Worm (Caenorhabditis elegans) whole organism, young adult: Measurements from ENCODE around the gene pmp-1.
A peak's percentile ranks its signal among the peaks of the same experiment; 100 is the strongest.

Experiments used
- F23B12.7 ChIP-seq: sonication (generic microtip); optimal IDR thresholded peaks from 2 replicates; lab custom pipeline; 2017; ENCODE audit warnings: missing genetic modification characterization, mild to moderate bottlenecking, missing compliant biosample characterization, antibody characterized with exemption, moderate library complexity; ENCODE audit not compliant: insufficient read depth
- F37B4.10 ChIP-seq: fragments of 200-800 bp; sonication (Bioruptor generic); IDR thresholded peaks from 2 replicates; pipeline ENCODE4 v1.3.6; 2022; ENCODE audit warnings: missing genetic modification characterization, missing compliant biosample characterization
- F39B2.1 ChIP-seq: fragments of 200-800 bp; sonication (Bioruptor generic); IDR thresholded peaks from 2 replicates; pipeline ENCODE4 v1.3.6; 2022; ENCODE audit warnings: missing genetic modification reagents, missing genetic modification characterization, missing compliant biosample characterization
- F55B11.4 ChIP-seq: sonication (generic microtip); optimal IDR thresholded peaks from 2 replicates; lab custom pipeline; 2016; ENCODE audit warnings: missing compliant biosample characterization, missing genetic modification characterization, borderline replicate concordance; ENCODE audit not compliant: insufficient read depth
- K12H6.12 ChIP-seq: fragments of 200-800 bp; sonication (Bioruptor generic); optimal IDR thresholded peaks from 2 replicates; lab custom pipeline; 2018; ENCODE audit warnings: mild to moderate bottlenecking, missing genetic modification characterization, missing compliant biosample characterization
- Y53G8AR.9 ChIP-seq: fragments of 200-800 bp; sonication (Bioruptor generic); conservative IDR thresholded peaks from 2 replicates; pipeline ENCODE4 v1.3.6; 2022; ENCODE audit warnings: missing genetic modification reagents, missing genetic modification characterization, missing compliant biosample characterization
- akir-1 ChIP-seq: fragments of 200-800 bp; sonication (Bioruptor generic); optimal IDR thresholded peaks from 2 replicates; lab custom pipeline; 2018; ENCODE audit warnings: mild to moderate bottlenecking, missing genetic modification characterization, moderate library complexity, missing compliant biosample characterization
- attf-5 ChIP-seq: fragments of 200-800 bp; sonication (Bioruptor generic); optimal IDR thresholded peaks from 2 replicates; lab custom pipeline; 2018; ENCODE audit warnings: mild to moderate bottlenecking, missing genetic modification characterization, missing compliant biosample characterization
- cebp-1 ChIP-seq, 2 experiments: fragments of 200-800 bp in 1 of 2; sonication (Bioruptor generic) in 1 of 2; sonication (generic microtip) in 1 of 2; IDR thresholded peaks in 1 of 2; optimal IDR thresholded peaks in 1 of 2; 2 replicates each; pipeline versions ENCODE4 v1.3.6 to Lab custom; 2017 to 2022; ENCODE audit warnings: missing compliant biosample characterization in 2 of 2, missing genetic modification characterization in 2 of 2, mild to moderate bottlenecking in 1 of 2, missing genetic modification reagents in 1 of 2, moderate library complexity in 1 of 2
- ceh-100 ChIP-seq: fragments of 200-800 bp; sonication (Bioruptor generic); IDR thresholded peaks from 2 replicates; pipeline ENCODE4 v1.3.6; 2022; ENCODE audit warnings: missing genetic modification reagents, missing genetic modification characterization, missing compliant biosample characterization
- ceh-27 ChIP-seq: fragments of 200-800 bp; sonication (Bioruptor generic); optimal IDR thresholded peaks from 2 replicates; lab custom pipeline; 2018; ENCODE audit warnings: mild to moderate bottlenecking, missing genetic modification characterization, moderate library complexity, missing compliant biosample characterization
- chd-7 ChIP-seq: sonication (generic microtip); optimal IDR thresholded peaks from 2 replicates; lab custom pipeline; 2016; ENCODE audit warnings: mild to moderate bottlenecking, missing genetic modification characterization, moderate library complexity, missing compliant biosample characterization
- dox-1 ChIP-seq: fragments of 200-800 bp; sonication (Bioruptor generic); IDR thresholded peaks from 2 replicates; pipeline ENCODE4 v1.3.6; 2022; ENCODE audit warnings: missing genetic modification reagents, missing genetic modification characterization, missing compliant biosample characterization
- hmg-20 ChIP-seq: fragments of 200-800 bp; sonication (Bioruptor generic); IDR thresholded peaks from 2 replicates; pipeline ENCODE4 v1.3.6; 2022; ENCODE audit warnings: missing genetic modification reagents, missing genetic modification characterization, missing compliant biosample characterization
- hsf-1 ChIP-seq: fragments of 200-800 bp; sonication (Bioruptor generic); IDR thresholded peaks from 2 replicates; pipeline ENCODE4 v1.3.6; 2022; ENCODE audit warnings: missing genetic modification reagents, missing genetic modification characterization, missing compliant biosample characterization
- let-526 ChIP-seq: fragments of 200-800 bp; sonication (Bioruptor generic); IDR thresholded peaks from 2 replicates; pipeline ENCODE4 v1.3.6; 2022; ENCODE audit warnings: missing genetic modification reagents, missing genetic modification characterization, missing compliant biosample characterization
- lin-40 ChIP-seq: sonication (generic microtip); optimal IDR thresholded peaks from 2 replicates; lab custom pipeline; 2016; ENCODE audit warnings: missing genetic modification characterization, mild to moderate bottlenecking, missing compliant biosample characterization, missing genotype, missing genetic modification reagents
- lin-54 ChIP-seq: fragments of 200-800 bp; sonication (Bioruptor generic); optimal IDR thresholded peaks from 2 replicates; lab custom pipeline; 2018; ENCODE audit warnings: mild to moderate bottlenecking, missing genetic modification characterization, missing compliant biosample characterization
- lir-1 ChIP-seq: fragments of 200-800 bp; sonication (Bioruptor generic); conservative IDR thresholded peaks from 2 replicates; pipeline ENCODE4 v1.3.6; 2022; ENCODE audit warnings: missing genetic modification reagents, missing genetic modification characterization, missing compliant biosample characterization
- lsl-1 ChIP-seq: fragments of 200-800 bp; sonication (Bioruptor generic); optimal IDR thresholded peaks from 2 replicates; lab custom pipeline; 2018; ENCODE audit warnings: mild to moderate bottlenecking, missing genetic modification characterization, moderate library complexity, missing compliant biosample characterization
- madf-3 ChIP-seq: fragments of 200-800 bp; sonication (Bioruptor generic); IDR thresholded peaks from 2 replicates; pipeline ENCODE4 v1.3.6; 2022; ENCODE audit warnings: missing genetic modification reagents, missing genetic modification characterization, missing compliant biosample characterization
- mel-28 ChIP-seq: sonication (generic microtip); optimal IDR thresholded peaks from 2 replicates; lab custom pipeline; 2016; ENCODE audit warnings: borderline replicate concordance, mild to moderate bottlenecking, missing genetic modification characterization, missing compliant biosample characterization
- mxl-1 ChIP-seq: sonication (generic microtip); optimal IDR thresholded peaks from 2 replicates; lab custom pipeline; 2016; ENCODE audit warnings: missing genetic modification characterization, missing compliant biosample characterization
- nfyb-1 ChIP-seq: fragments of 200-800 bp; sonication (Bioruptor generic); IDR thresholded peaks from 2 replicates; pipeline ENCODE4 v1.3.6; 2022; ENCODE audit warnings: missing genetic modification reagents, missing genetic modification characterization, missing compliant biosample characterization
- nhr-27 ChIP-seq: fragments of 200-800 bp; sonication (Bioruptor generic); optimal IDR thresholded peaks from 2 replicates; lab custom pipeline; 2018; ENCODE audit warnings: mild to moderate bottlenecking, missing genetic modification characterization, moderate library complexity, missing compliant biosample characterization
- nhr-80 ChIP-seq: sonication (generic microtip); optimal IDR thresholded peaks from 2 replicates; lab custom pipeline; 2016; ENCODE audit warnings: missing genetic modification characterization, missing compliant biosample characterization
- rcor-1 ChIP-seq: fragments of 200-800 bp; sonication (Bioruptor generic); IDR thresholded peaks from 2 replicates; pipeline ENCODE4 v1.3.6; 2022; ENCODE audit warnings: missing genetic modification reagents, missing genetic modification characterization, missing compliant biosample characterization
- rec-8 ChIP-seq, 2 experiments: sonication (generic microtip); optimal IDR thresholded peaks; 2 replicates each; lab custom pipeline; 2016; ENCODE audit warnings: mild to moderate bottlenecking in 2 of 2, missing genetic modification characterization in 2 of 2, missing genetic modification reagents in 2 of 2, missing genotype in 2 of 2, missing biosample characterization in 1 of 2, missing compliant biosample characterization in 1 of 2, moderate library complexity in 1 of 2
- snpc-1.1 ChIP-seq: sonication (generic microtip); optimal IDR thresholded peaks from 2 replicates; lab custom pipeline; 2017; ENCODE audit warnings: missing genetic modification characterization, mild to moderate bottlenecking, missing compliant biosample characterization, antibody characterized with exemption, moderate library complexity, missing genotype, missing genetic modification reagents; ENCODE audit not compliant: insufficient read depth
- snpc-4 ChIP-seq, 5 experiments: fragments of 150-350 bp in 1 of 5; sonication (generic microtip) in 4 of 5; optimal IDR thresholded peaks; 2 replicates each; lab custom pipeline; 2014 to 2018; ENCODE audit warnings: missing genetic modification characterization in 5 of 5, missing biosample characterization in 3 of 5, antibody characterized with exemption in 2 of 5, mild to moderate bottlenecking in 2 of 5, missing compliant biosample characterization in 2 of 5, missing genotype in 2 of 5, moderate library complexity in 2 of 5, missing genetic modification reagents in 1 of 5
- somi-1 ChIP-seq: fragments of 200-800 bp; sonication (Bioruptor generic); optimal IDR thresholded peaks from 2 replicates; lab custom pipeline; 2018; ENCODE audit warnings: mild to moderate bottlenecking, missing genetic modification characterization, missing compliant biosample characterization
- tbp1 ChIP-seq: fragments of 200-800 bp; sonication (Bioruptor generic); optimal IDR thresholded peaks from 2 replicates; lab custom pipeline; 2018; ENCODE audit warnings: mild to moderate bottlenecking, missing genetic modification characterization, missing compliant biosample characterization
- tbx-9 ChIP-seq: sonication (generic microtip); optimal IDR thresholded peaks from 2 replicates; lab custom pipeline; 2016; ENCODE audit warnings: borderline replicate concordance, missing genetic modification characterization, inconsistent platforms, missing compliant biosample characterization
- unc-62 ChIP-seq: fragments of 150-350 bp; optimal IDR thresholded peaks from 2 replicates; lab custom pipeline; 2014; ENCODE audit warnings: missing biosample characterization, missing genetic modification reagents, missing genetic modification characterization
- xnd-1 ChIP-seq: sonication (generic microtip); optimal IDR thresholded peaks from 2 replicates; lab custom pipeline; 2016; ENCODE audit warnings: missing genotype, missing genetic modification reagents, missing genetic modification characterization, missing compliant biosample characterization
- zim-3 ChIP-seq: sonication (generic microtip); optimal IDR thresholded peaks from 2 replicates; lab custom pipeline; 2017; ENCODE audit warnings: mild to moderate bottlenecking, missing genetic modification characterization, moderate library complexity, missing compliant biosample characterization
- ztf-18 ChIP-seq: sonication (generic microtip); optimal IDR thresholded peaks from 2 replicates; lab custom pipeline; 2016; ENCODE audit warnings: missing genotype, mild to moderate bottlenecking, missing genetic modification characterization, missing compliant biosample characterization
- ztf-25 ChIP-seq: fragments of 200-800 bp; sonication (Bioruptor generic); IDR thresholded peaks from 2 replicates; pipeline ENCODE4 v1.3.6; 2022; ENCODE audit warnings: missing genetic modification reagents, missing genetic modification characterization, missing compliant biosample characterization

pmp-1 gene

DNA sequence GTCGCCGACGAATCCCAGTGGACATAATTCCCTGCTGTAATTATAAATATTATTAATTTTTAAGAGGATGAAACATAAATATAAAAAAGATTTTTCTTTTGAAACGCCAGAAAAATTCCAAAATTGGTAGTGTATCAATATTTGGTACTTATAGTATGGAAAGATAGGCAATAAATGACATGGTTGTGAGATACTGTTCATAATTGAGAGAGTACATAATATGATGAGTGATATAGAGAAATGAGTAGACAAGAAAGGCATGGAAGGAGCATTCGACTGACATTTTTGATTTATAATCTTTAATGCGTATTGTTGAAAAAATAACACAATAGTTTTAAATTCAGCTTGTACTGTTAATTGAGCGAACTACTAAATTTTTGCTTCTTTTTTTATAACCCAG, 14.0 kb upstream of the pmp-1 start, which contains the start of gene C44B7.11:
Gene C44B7.11, minus strand, starts transcription at position 34 of the 400 bp plus-strand sequence.
- no peak for TF ChIP-seq let-526 (GFP tag; lab: Robert Waterston, UW)
- peak; percentile 30 for TF ChIP-seq nhr-80 (tag; lab: Kevin White, UChicago)

DNA sequence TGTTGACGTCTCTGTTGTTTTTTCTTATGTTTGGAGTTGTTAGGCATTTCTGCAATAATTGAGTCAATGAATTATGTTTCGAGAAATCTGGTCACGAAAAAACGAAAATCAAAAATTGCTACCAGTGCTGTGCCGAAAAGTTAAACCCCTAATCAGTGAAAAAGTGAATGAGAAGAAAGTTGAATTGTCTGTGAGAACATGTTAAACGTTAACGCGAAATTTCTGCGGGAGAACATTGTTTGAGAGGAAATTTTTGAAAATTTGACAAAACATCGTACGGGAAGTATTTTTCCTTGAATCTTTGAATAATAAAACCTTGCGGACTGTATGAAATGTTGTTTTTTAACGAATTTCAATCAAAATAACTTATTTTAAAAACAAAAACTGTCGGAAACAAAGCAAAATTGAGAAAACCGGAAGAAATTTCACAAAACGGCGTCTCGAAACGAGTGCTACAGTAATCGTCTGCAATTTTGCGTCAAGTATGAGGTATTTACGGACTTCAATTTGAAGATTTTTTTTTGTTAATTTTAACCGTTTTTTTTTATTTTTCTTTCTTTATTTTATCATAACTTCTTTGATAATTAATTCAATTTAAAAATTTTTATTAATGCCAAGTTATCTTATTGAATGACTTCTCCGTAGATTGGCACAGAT, 10.2 kb upstream of the pmp-1 start, which contains the start of gene adal-1:
Gene adal-1, minus strand, starts transcription at position 51 of the 657 bp plus-strand sequence.
- no peak for TF ChIP-seq tbx-9 (tag; lab: Kevin White, UChicago)
- TF ChIP-seq zim-3 (tag; lab: Kevin White, UChicago), result no peak
- peak; percentile 6 for TF ChIP-seq snpc-1.1 (tag; lab: Kevin White, UChicago)
- peak; percentile 61 for TF ChIP-seq lsl-1 (GFP tag; lab: Kevin White, UChicago)

DNA sequence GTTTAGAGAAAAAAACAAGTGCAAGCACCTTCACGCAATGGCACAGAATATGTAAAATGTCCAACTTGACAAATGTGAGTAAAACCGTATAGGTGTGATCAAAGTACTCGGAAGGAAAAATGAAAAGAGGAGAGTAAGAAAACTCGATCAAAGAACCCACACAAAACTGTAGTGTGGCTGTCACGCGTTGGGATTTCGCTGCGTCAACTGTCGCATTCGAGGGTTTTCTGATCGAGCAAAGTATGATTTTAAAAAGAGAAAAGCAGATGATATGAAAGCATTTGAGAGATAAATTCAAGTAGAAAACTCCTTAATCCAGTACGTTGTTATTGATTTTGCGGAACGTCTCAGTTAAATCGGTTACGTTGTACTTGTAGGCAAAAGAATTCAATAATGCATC, 8.3 kb upstream of the pmp-1 start:
- no peak for TF ChIP-seq madf-3 (GFP tag; lab: Robert Waterston, UW)
- TF ChIP-seq cebp-1 (GFP tag; IDR thresholded peaks at IDR 0.05; lab: Robert Waterston, UW), result no peak
- peak; percentile 35 for TF ChIP-seq cebp-1 (tag; optimal IDR thresholded peaks at IDR 0.05; lab: Kevin White, UChicago)
- 0 out of 2 replicates have a peak, but pooled peaks have one; percentile 16 for TF ChIP-seq hsf-1
- no peak for TF ChIP-seq K12H6.12
- no peak for TF ChIP-seq rcor-1 (GFP tag; lab: Robert Waterston, UW)
- TF ChIP-seq xnd-1 (tag; lab: Kevin White, UChicago), result no peak
- no peak for TF ChIP-seq rec-8 (tag; optimal IDR thresholded peaks at IDR 0.05; lab: Kevin White, UChicago)
- peak; percentile 30 for TF ChIP-seq somi-1
- TF ChIP-seq lin-40 (tag; lab: Kevin White, UChicago), result peak; percentile 5
- 0 out of 2 replicates have a peak, but pooled peaks have one; percentile 50 for TF ChIP-seq lir-1 (GFP tag; lab: Robert Waterston, UW)
- TF ChIP-seq nfyb-1 (GFP tag; lab: Robert Waterston, UW), result peak; percentile 46; the same call in 1 of the 2 replicates
- no peak for TF ChIP-seq F55B11.4
- peak; percentile 24 for TF ChIP-seq unc-62
- peak; percentile 33 for TF ChIP-seq nhr-80 (tag; lab: Kevin White, UChicago)
- no peak for TF ChIP-seq ceh-27 (GFP tag; lab: Kevin White, UChicago)
- peak; percentile 21 for TF ChIP-seq attf-5 (GFP tag; lab: Kevin White, UChicago)
- no peak for TF ChIP-seq ceh-100 (GFP tag; lab: Robert Waterston, UW)
- TF ChIP-seq F39B2.1, result no peak
- no peak for TF ChIP-seq mel-28 (tag; lab: Kevin White, UChicago)
- peak; percentile 42 for TF ChIP-seq lin-54 (GFP tag; lab: Kevin White, UChicago)
- peak; percentile 48; the same call in 1 of the 2 replicates for TF ChIP-seq let-526 (GFP tag; lab: Robert Waterston, UW)
- TF ChIP-seq tbp1 (GFP tag; lab: Kevin White, UChicago), result peak; percentile 36
- TF ChIP-seq F23B12.7, result no peak
- TF ChIP-seq akir-1 (GFP tag; lab: Kevin White, UChicago), result no peak

- peak; percentile 63; the same call in 1 of the 2 replicates for TF ChIP-seq Y53G8AR.9 (GFP tag; lab: Robert Waterston, UW)
- TF ChIP-seq tbp1 (GFP tag; lab: Kevin White, UChicago), result peak; percentile 22
- TF ChIP-seq snpc-4 (GFP tag; optimal IDR thresholded peaks at IDR 0.05; lab: Kevin White, UChicago), result no peak
- TF ChIP-seq snpc-4 (tag; optimal IDR thresholded peaks at IDR 0.05; lab: Kevin White, UChicago), result peak in 2 of 4 experiments; percentile 9 to 25
- peak; percentile 43; the same call in 1 of the 2 replicates for TF ChIP-seq dox-1 (GFP tag; lab: Robert Waterston, UW)
- TF ChIP-seq lin-54 (GFP tag; lab: Kevin White, UChicago), result peak; percentile 35
- TF ChIP-seq cebp-1 (GFP tag; IDR thresholded peaks at IDR 0.05; lab: Robert Waterston, UW), result no peak
- peak; percentile 75 for TF ChIP-seq cebp-1 (tag; optimal IDR thresholded peaks at IDR 0.05; lab: Kevin White, UChicago)
- 0 out of 2 replicates have a peak, but pooled peaks have one; percentile 78 for TF ChIP-seq F37B4.10 (GFP tag; lab: Robert Waterston, UW)
- peak; percentile 68 for TF ChIP-seq chd-7 (tag; lab: Kevin White, UChicago)
- no peak for TF ChIP-seq ztf-25 (GFP tag; lab: Robert Waterston, UW)
- 0 out of 2 replicates have a peak, but pooled peaks have one; percentile 15 for TF ChIP-seq hmg-20 (GFP tag; lab: Robert Waterston, UW)
- TF ChIP-seq ztf-18 (tag; lab: Kevin White, UChicago), result peak; percentile 9
- TF ChIP-seq mxl-1, result peak; percentile 1
- TF ChIP-seq rcor-1 (GFP tag; lab: Robert Waterston, UW), result 0 out of 2 replicates have a peak, but pooled peaks have one; percentile 6
- no peak for TF ChIP-seq nhr-27 (tag; lab: Kevin White, UChicago)
- TF ChIP-seq zim-3 (tag; lab: Kevin White, UChicago), result no peak
- no peak for TF ChIP-seq lir-1 (GFP tag; lab: Robert Waterston, UW)
Observed at ce11 chrII:6891176-6891575, 7.6 kb upstream of the pmp-1 start.
